Worm (Caenorhabditis elegans): ENCODE data around the gene C26B2.8.
A peak's percentile ranks its signal among the peaks of the same experiment; 100 is the strongest.

C26B2.8 gene

DNA sequence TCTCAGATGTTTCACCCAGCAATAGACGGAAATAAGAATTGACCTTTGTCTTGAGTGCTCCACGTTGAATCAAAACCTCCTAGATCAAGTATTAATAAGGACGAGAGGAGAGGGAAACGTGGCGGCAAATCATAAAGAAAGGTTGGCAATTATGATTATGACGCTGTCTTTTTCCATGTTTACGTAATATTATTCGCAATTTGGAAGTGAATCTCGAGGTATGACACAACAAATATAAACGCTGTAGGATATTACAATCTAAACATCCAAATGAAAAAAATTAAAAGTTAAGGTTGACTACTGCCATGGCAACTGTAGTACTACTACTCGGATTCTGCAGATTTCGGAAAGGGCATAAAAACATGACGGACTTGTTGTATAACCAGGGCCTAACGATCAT is 7.8 kb upstream of the C26B2.8 start:
- no peak for TF ChIP-seq nhr-25 (tag; optimal IDR thresholded peaks at IDR 0.05; ENCODE audit: borderline replicate concordance, insufficient read depth)
- TF ChIP-seq nhr-48 (tag; optimal IDR thresholded peaks at IDR 0.05): no peak
- no peak for TF ChIP-seq madf-9 (GFP tag; conservative IDR thresholded peaks at IDR 0.05)
- no peak for TF ChIP-seq egl-27 (tag; optimal IDR thresholded peaks at IDR 0.05)
- TF ChIP-seq lsy-2 (tag; optimal IDR thresholded peaks at IDR 0.05): no peak
- no peak for TF ChIP-seq aly-2 (tag; optimal IDR thresholded peaks at IDR 0.05)
- TF ChIP-seq nhr-41 (GFP tag; IDR thresholded peaks at IDR 0.05): no peak
- no peak for TF ChIP-seq ctbp-1 (GFP tag; IDR thresholded peaks at IDR 0.05)
- no peak for TF ChIP-seq fos-1 (tag; optimal IDR thresholded peaks at IDR 0.05)
- no peak for TF ChIP-seq lir-3 (tag; optimal IDR thresholded peaks at IDR 0.05)
- TF ChIP-seq ztf-7 (tag; optimal IDR thresholded peaks at IDR 0.05): no peak
- no peak for TF ChIP-seq D1046.2 (GFP tag; IDR thresholded peaks at IDR 0.05)
- TF ChIP-seq mxl-2 (GFP tag; conservative IDR thresholded peaks at IDR 0.05): no peak
- TF ChIP-seq mxl-3 (GFP tag; optimal IDR thresholded peaks at IDR 0.05): no peak
- TF ChIP-seq ztf-11 (tag; optimal IDR thresholded peaks at IDR 0.05): no peak

DNA sequence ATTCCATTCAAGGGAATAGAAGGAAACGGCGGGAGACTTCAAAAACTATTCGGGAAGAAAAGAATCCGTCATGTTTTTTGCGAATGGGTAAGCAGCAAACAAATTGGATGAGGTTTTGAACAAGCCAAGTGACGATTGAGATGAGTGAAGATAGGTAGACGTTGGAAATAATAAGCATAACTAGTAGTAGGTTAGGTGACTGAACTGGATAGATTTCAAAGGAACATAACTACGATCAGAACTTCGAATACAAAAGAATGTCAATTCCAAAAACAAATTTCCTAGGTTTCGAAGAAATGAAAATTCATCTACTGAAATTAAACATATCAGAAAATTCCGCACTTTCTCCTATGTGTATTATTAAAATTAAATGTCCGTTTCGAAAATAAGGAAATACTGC is 6.4 kb upstream of the C26B2.8 start:
- no peak for TF ChIP-seq zfp-3 (GFP tag; conservative IDR thresholded peaks at IDR 0.05)
- no peak for TF ChIP-seq lin-38 (GFP tag; IDR thresholded peaks at IDR 0.05)
- no peak for TF ChIP-seq daf-19 (GFP tag; conservative IDR thresholded peaks at IDR 0.05)
- no peak for TF ChIP-seq lin-15B (tag; optimal IDR thresholded peaks at IDR 0.05)
- TF ChIP-seq aha-1 (tag): peak; percentile 92
- no peak for TF ChIP-seq nhr-102 (tag; optimal IDR thresholded peaks at IDR 0.05)
- no peak for TF ChIP-seq mep-1 (tag; optimal IDR thresholded peaks at IDR 0.05)
- no peak for TF ChIP-seq tra-1 (GFP tag; IDR thresholded peaks at IDR 0.05)

DNA sequence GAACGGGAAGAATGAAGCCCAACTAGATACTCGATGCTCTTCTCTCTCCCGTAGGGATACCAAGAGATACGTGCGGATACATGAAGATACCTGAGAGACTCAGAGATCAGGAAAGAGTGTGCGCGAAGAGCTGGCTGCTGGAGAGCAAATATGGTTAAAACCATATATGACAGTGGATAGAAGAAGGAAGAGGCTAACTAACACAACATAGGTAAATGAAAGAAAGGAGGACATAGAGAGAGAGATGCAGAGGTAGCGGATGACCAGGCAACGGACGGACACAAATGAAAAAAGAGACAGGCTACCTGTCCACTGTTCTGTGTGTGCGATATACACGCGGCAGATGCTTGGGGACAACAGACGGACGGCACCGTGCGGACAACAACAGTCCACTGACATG is 5.8 kb upstream of the C26B2.8 start:
- TF ChIP-seq mxl-3 (GFP tag; optimal IDR thresholded peaks at IDR 0.05) (peak; percentile 10), mdl-1 (tag; optimal IDR thresholded peaks at IDR 0.05) (no peak), attf-4 (tag; optimal IDR thresholded peaks at IDR 0.05) (no peak), nhr-10 (tag; optimal IDR thresholded peaks at IDR 0.05) (no peak), unc-62 (GFP tag; optimal IDR thresholded peaks at IDR 0.05 in 1 of 2) (peak in 1 of 2 experiments; percentile 93), unc-62 (tag; optimal IDR thresholded peaks at IDR 0.05) (no peak), mes-2 (tag; optimal IDR thresholded peaks at IDR 0.05; ENCODE audit: poor library complexity, severe bottlenecking) (no peak), F44E2.7 (GFP tag; IDR thresholded peaks at IDR 0.05) (no peak), pqm-1 (tag; optimal IDR thresholded peaks at IDR 0.05) (no peak)

DNA sequence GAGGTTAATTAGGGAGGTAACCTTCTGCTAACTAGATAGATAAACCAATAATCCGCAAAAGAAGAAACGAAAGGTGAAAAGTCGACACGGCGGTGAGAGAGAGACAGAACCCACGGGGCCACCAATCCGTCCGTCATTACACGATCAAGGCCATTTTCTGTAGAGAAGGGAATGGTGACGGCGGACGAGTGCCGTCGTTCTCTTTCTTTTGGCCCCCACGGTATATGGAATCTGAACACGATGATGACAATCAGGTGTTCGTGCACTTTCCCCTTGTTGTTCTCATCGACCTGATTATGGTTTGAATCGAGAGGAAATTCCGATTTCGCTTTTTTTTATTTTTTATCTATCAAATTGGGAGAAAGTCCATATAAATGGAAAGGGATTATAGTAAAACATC is 4.6 kb upstream of the C26B2.8 start:
- TF ChIP-seq madf-5 (GFP tag; IDR thresholded peaks at IDR 0.05) (0 out of 4 replicates have a peak, but pooled peaks of 1 of the 2 experiments have one; percentile 4), mxl-3 (GFP tag; optimal IDR thresholded peaks at IDR 0.05) (peak; percentile 49), dmd-6 (GFP tag; IDR thresholded peaks at IDR 0.05) (no peak), madf-9 (GFP tag; conservative IDR thresholded peaks at IDR 0.05) (no peak), unc-62 (GFP tag; optimal IDR thresholded peaks at IDR 0.05 in 1 of 2) (peak in 1 of 2 experiments; percentile 47), unc-62 (tag; optimal IDR thresholded peaks at IDR 0.05) (no peak), hlh-30 (tag; optimal IDR thresholded peaks at IDR 0.05; ENCODE audit: insufficient read depth) (no peak), aha-1 (tag) (peak; percentile 88), Y75B8A.6 (GFP tag; IDR thresholded peaks at IDR 0.05) (no peak), mdl-1 (tag; optimal IDR thresholded peaks at IDR 0.05) (peak in 1 of 2 experiments; percentile 14), daf-16 (GFP tag; optimal IDR thresholded peaks at IDR 0.05) (no peak), daf-16 (tag; optimal IDR thresholded peaks at IDR 0.05) (no peak), nhr-42 (GFP tag; IDR thresholded peaks at IDR 0.05) (no peak), zag-1 (tag; optimal IDR thresholded peaks at IDR 0.05) (no peak), Y5F2A.4 (GFP tag; optimal IDR thresholded peaks at IDR 0.05) (no peak), aly-2 (tag; optimal IDR thresholded peaks at IDR 0.05) (no peak), ces-1 (GFP tag; optimal IDR thresholded peaks at IDR 0.05) (no peak), nhr-6 (tag; optimal IDR thresholded peaks at IDR 0.05) (no peak), ceh-62 (tag; optimal IDR thresholded peaks at IDR 0.05) (no peak), ztf-11 (tag; optimal IDR thresholded peaks at IDR 0.05) (no peak)

Measured in whole organism, L4 larva.